Fruit fly (Drosophila melanogaster) whole organism, embryonic: ENCODE measurements around the gene arm.

Experiments used
- ATbp ChIP-seq: fragments of 200-800 bp; sonication (Bioruptor generic); optimal IDR thresholded peaks from 2 replicates; lab custom pipeline; 2017; ENCODE audit warnings: missing biosample characterization, mild to moderate bottlenecking, missing genetic modification characterization, missing genetic modification reagents
- Adf1 ChIP-seq: fragments of 200-800 bp; sonication (Bioruptor generic); IDR thresholded peaks from 2 replicates; pipeline ENCODE4 v1.3.6; 2022; ENCODE audit warnings: missing biosample characterization, missing genetic modification characterization
- BEAF-32 ChIP-seq: fragments of 200-800 bp; sonication (Bioruptor generic); optimal IDR thresholded peaks from 3 replicates; lab custom pipeline; 2017; ENCODE audit warnings: missing biosample characterization, missing genetic modification characterization, mild to moderate bottlenecking, moderate library complexity, missing genetic modification reagents
- CG12155 ChIP-seq: fragments of 200-800 bp; sonication (Bioruptor generic); optimal IDR thresholded peaks from 3 replicates; lab custom pipeline; 2016; ENCODE audit warnings: missing biosample characterization, missing genetic modification characterization
- CG12219 ChIP-seq: fragments of 200-800 bp; sonication (Bioruptor generic); optimal IDR thresholded peaks from 3 replicates; lab custom pipeline; 2018; ENCODE audit warnings: missing biosample characterization, mild to moderate bottlenecking, missing genetic modification characterization
- CG12942 ChIP-seq: fragments of 200-800 bp; sonication (Bioruptor generic); optimal IDR thresholded peaks from 3 replicates; lab custom pipeline; 2016; ENCODE audit warnings: missing biosample characterization, missing genetic modification characterization
- CG15011 ChIP-seq: fragments of 200-800 bp; sonication (Bioruptor generic); optimal IDR thresholded peaks from 3 replicates; lab custom pipeline; 2018; ENCODE audit warnings: missing biosample characterization, mild to moderate bottlenecking, missing genetic modification characterization
- CG17328 ChIP-seq: fragments of 200-800 bp; sonication (Bioruptor generic); IDR thresholded peaks from 2 replicates; pipeline ENCODE4 v1.3.6; 2022; ENCODE audit warnings: missing biosample characterization, missing genetic modification characterization
- CG2116 ChIP-seq: fragments of 200-800 bp; sonication (Bioruptor generic); optimal IDR thresholded peaks from 3 replicates; lab custom pipeline; 2018; ENCODE audit warnings: missing biosample characterization, mild to moderate bottlenecking, missing genetic modification characterization
- CG32532 ChIP-seq: fragments of 200-800 bp; sonication (Bioruptor generic); IDR thresholded peaks from 2 replicates; pipeline ENCODE4 v1.3.6; 2022; ENCODE audit warnings: missing biosample characterization, missing genetic modification characterization
- CG4730 ChIP-seq: fragments of 200-800 bp; sonication (Bioruptor generic); IDR thresholded peaks from 2 replicates; pipeline ENCODE4 v1.3.6; 2022; ENCODE audit warnings: missing biosample characterization, missing genetic modification characterization
- CG6654 ChIP-seq: fragments of 200-800 bp; sonication (Bioruptor generic); optimal IDR thresholded peaks from 2 replicates; lab custom pipeline; 2017; ENCODE audit warnings: missing biosample characterization, mild to moderate bottlenecking, missing genetic modification characterization
- CG6689 ChIP-seq: fragments of 200-800 bp; sonication (Bioruptor generic); IDR thresholded peaks from 2 replicates; pipeline ENCODE4 v1.3.6; 2022; ENCODE audit warnings: missing biosample characterization, missing genetic modification characterization
- CG6854 ChIP-seq: fragments of 200-800 bp; sonication (Bioruptor generic); optimal IDR thresholded peaks from 3 replicates; lab custom pipeline; 2017; ENCODE audit warnings: missing biosample characterization, mild to moderate bottlenecking, missing genetic modification characterization
- CG8089 ChIP-seq: fragments of 200-800 bp; sonication (Bioruptor generic); optimal IDR thresholded peaks from 3 replicates; lab custom pipeline; 2016; ENCODE audit warnings: missing biosample characterization, missing genetic modification characterization
- CTCF ChIP-seq: fragments of 200-800 bp; sonication (Bioruptor generic); optimal IDR thresholded peaks from 2 replicates; lab custom pipeline; 2017; ENCODE audit warnings: missing biosample characterization, mild to moderate bottlenecking, missing genetic modification characterization, moderate library complexity
- Dref ChIP-seq: fragments of 200-800 bp; sonication (Bioruptor generic); IDR thresholded peaks from 2 replicates; pipeline ENCODE4 v1.3.6; 2022; ENCODE audit warnings: missing biosample characterization, missing genetic modification characterization
- E2f2 ChIP-seq: fragments of 200-800 bp; sonication (Bioruptor generic); IDR thresholded peaks from 2 replicates; pipeline ENCODE4 v1.3.6; 2022; ENCODE audit warnings: missing biosample characterization, missing genetic modification characterization
- Eip74EF ChIP-seq, 2 experiments: fragments of 200-800 bp in 1 of 2; fragments of >200 bp in 1 of 2; sonication (Bioruptor generic) in 1 of 2; optimal IDR thresholded peaks; 2 replicates each; lab custom pipeline; 2017 to 2019; ENCODE audit warnings: missing biosample characterization in 2 of 2, missing genetic modification characterization in 2 of 2, mild to moderate bottlenecking in 1 of 2, moderate library complexity in 1 of 2
- Fer1 ChIP-seq: fragments of 200-800 bp; sonication (Bioruptor generic); optimal IDR thresholded peaks from 2 replicates; lab custom pipeline; 2017; ENCODE audit warnings: missing biosample characterization, mild to moderate bottlenecking, missing genetic modification characterization
- GATAe ChIP-seq: fragments of 200-800 bp; sonication (Bioruptor generic); conservative IDR thresholded peaks from 2 replicates; pipeline ENCODE4 v1.3.6; 2022; ENCODE audit warnings: missing biosample characterization, missing genetic modification characterization
- HmgD ChIP-seq: fragments of 200-800 bp; sonication (Bioruptor generic); optimal IDR thresholded peaks from 3 replicates; lab custom pipeline; 2016; ENCODE audit warnings: missing biosample characterization, missing genetic modification characterization
- Hmx ChIP-seq: fragments of 200-800 bp; sonication (Bioruptor generic); optimal IDR thresholded peaks from 2 replicates; lab custom pipeline; 2016; ENCODE audit warnings: missing biosample characterization, missing genetic modification characterization
- Kr ChIP-seq: fragments of 200-800 bp; sonication (Bioruptor generic); optimal IDR thresholded peaks from 2 replicates; lab custom pipeline; 2017; ENCODE audit warnings: missing biosample characterization, mild to moderate bottlenecking, missing genetic modification characterization
- Lpt ChIP-seq: fragments of >200 bp; optimal IDR thresholded peaks from 2 replicates; lab custom pipeline; 2018; ENCODE audit warnings: missing biosample characterization, missing genetic modification characterization
- Spps ChIP-seq: fragments of 200-800 bp; sonication (Bioruptor generic); optimal IDR thresholded peaks from 2 replicates; lab custom pipeline; 2018; ENCODE audit warnings: missing biosample characterization, mild to moderate bottlenecking, missing genetic modification characterization
- Ssrp ChIP-seq: fragments of 200-800 bp; sonication (Bioruptor generic); optimal IDR thresholded peaks from 2 replicates; lab custom pipeline; 2018; ENCODE audit warnings: missing biosample characterization, mild to moderate bottlenecking, missing genetic modification characterization, moderate library complexity
- Trl ChIP-seq, 3 experiments: fragments of >200 bp in 2 of 3; fragments of 200-800 bp in 1 of 3; sonication (Bioruptor generic) in 1 of 3; optimal IDR thresholded peaks; 2 replicates in 1 of 3; 3 replicates in 2 of 3; lab custom pipeline; 2016 to 2017; ENCODE audit warnings: missing biosample characterization in 1 of 3, missing genetic modification characterization in 1 of 3
- ab ChIP-seq: fragments of 200-800 bp; sonication (Bioruptor generic); optimal IDR thresholded peaks from 2 replicates; lab custom pipeline; 2016; ENCODE audit warnings: missing biosample characterization, missing genetic modification characterization
- ac ChIP-seq: fragments of 200-800 bp; sonication (Bioruptor generic); optimal IDR thresholded peaks from 3 replicates; lab custom pipeline; 2017; ENCODE audit warnings: missing biosample characterization, mild to moderate bottlenecking, missing genetic modification characterization
- cas ChIP-seq: fragments of 200-800 bp; sonication (Bioruptor generic); IDR thresholded peaks from 2 replicates; pipeline ENCODE4 v1.3.6; 2022; ENCODE audit warnings: missing biosample characterization, missing genetic modification characterization
- caup ChIP-seq: fragments of 200-800 bp; sonication (Bioruptor generic); optimal IDR thresholded peaks from 3 replicates; lab custom pipeline; 2017; ENCODE audit warnings: missing biosample characterization, mild to moderate bottlenecking, missing genetic modification characterization, moderate library complexity; ENCODE audit not compliant: severe bottlenecking
- crp ChIP-seq, 2 experiments: fragments of 200-800 bp; sonication (Bioruptor generic); optimal IDR thresholded peaks; 2 replicates in 1 of 2; 3 replicates in 1 of 2; lab custom pipeline; 2017; ENCODE audit warnings: missing biosample characterization in 2 of 2, missing genetic modification characterization in 2 of 2, mild to moderate bottlenecking in 1 of 2, moderate library complexity in 1 of 2
- ems ChIP-seq: fragments of 200-800 bp; sonication (Bioruptor generic); optimal IDR thresholded peaks from 3 replicates; lab custom pipeline; 2016; ENCODE audit warnings: missing biosample characterization, missing genetic modification characterization
- fd102C ChIP-seq: fragments of 200-800 bp; sonication (Bioruptor generic); optimal IDR thresholded peaks from 2 replicates; lab custom pipeline; 2018; ENCODE audit warnings: missing biosample characterization, mild to moderate bottlenecking, missing genetic modification characterization, moderate library complexity
- grau ChIP-seq: fragments of 200-800 bp; optimal IDR thresholded peaks from 3 replicates; lab custom pipeline; 2019; ENCODE audit warnings: missing biosample characterization, mild to moderate bottlenecking, missing genetic modification characterization, moderate library complexity
- gsb ChIP-seq: fragments of 200-800 bp; sonication (Bioruptor generic); IDR thresholded peaks from 2 replicates; pipeline ENCODE4 v1.3.6; 2022; ENCODE audit warnings: missing biosample characterization, missing genetic modification characterization
- ham ChIP-seq: fragments of 200-800 bp; sonication (Bioruptor generic); IDR thresholded peaks from 2 replicates; pipeline ENCODE4 v1.3.6; 2022; ENCODE audit warnings: missing biosample characterization, missing genetic modification characterization
- hbn ChIP-seq: fragments of 200-800 bp; sonication (Bioruptor generic); IDR thresholded peaks from 2 replicates; pipeline ENCODE4 v1.3.6; 2022; ENCODE audit warnings: missing biosample characterization, missing genetic modification characterization; ENCODE audit not compliant: partially characterized antibody
- hth ChIP-seq: fragments of >200 bp; optimal IDR thresholded peaks from 2 replicates; lab custom pipeline; 2017; ENCODE audit warnings: inconsistent platforms
- mirr ChIP-seq: fragments of 200-800 bp; sonication (Bioruptor generic); optimal IDR thresholded peaks from 3 replicates; lab custom pipeline; 2018; ENCODE audit warnings: missing biosample characterization, mild to moderate bottlenecking, missing genetic modification characterization
- pho ChIP-seq: fragments of 200-800 bp; sonication (Bioruptor generic); optimal IDR thresholded peaks from 2 replicates; lab custom pipeline; 2016; ENCODE audit warnings: missing biosample characterization, missing genetic modification characterization
- ro ChIP-seq: fragments of 200-800 bp; sonication (Bioruptor generic); IDR thresholded peaks from 2 replicates; pipeline ENCODE4 v1.3.6; 2022; ENCODE audit warnings: missing biosample characterization, missing genetic modification characterization
- scrt ChIP-seq: fragments of 200-800 bp; sonication (Bioruptor generic); optimal IDR thresholded peaks from 2 replicates; lab custom pipeline; 2018; ENCODE audit warnings: missing biosample characterization, mild to moderate bottlenecking, missing genetic modification characterization, moderate library complexity
- sens ChIP-seq: fragments of 200-800 bp; sonication (Bioruptor generic); peaks from one replicate; lab custom pipeline; 2016; ENCODE audit warnings: missing biosample characterization, missing genetic modification characterization
- sob ChIP-seq: fragments of 200-800 bp; sonication (Bioruptor generic); IDR thresholded peaks from 2 replicates; pipeline ENCODE4 v1.3.6; 2022; ENCODE audit warnings: missing biosample characterization, missing genetic modification characterization
- trem ChIP-seq: fragments of 200-800 bp; optimal IDR thresholded peaks from 3 replicates; lab custom pipeline; 2019; ENCODE audit warnings: missing biosample characterization, mild to moderate bottlenecking, missing genetic modification characterization, moderate library complexity
- tx ChIP-seq: fragments of 200-800 bp; sonication (Bioruptor generic); optimal IDR thresholded peaks from 2 replicates; lab custom pipeline; 2016; ENCODE audit warnings: missing biosample characterization, missing genetic modification characterization
- usp ChIP-seq: fragments of >200 bp; optimal IDR thresholded peaks from 2 replicates; lab custom pipeline; 2017; ENCODE audit warnings: missing biosample characterization, missing genetic modification characterization
- zfh1 ChIP-seq: fragments of 200-800 bp; sonication (Bioruptor generic); IDR thresholded peaks from 3 replicates; pipeline ENCODE4 v1.3.6; 2022; ENCODE audit warnings: missing biosample characterization, missing genetic modification characterization

The arm gene

dm6 chrX:1927473-1928306 lies 27.2 kb upstream of the arm start, which contains the start of gene CG11596 (continued):
- TF ChIP-seq caup, result no peak
- peak; percentile 46; the same call in 1 of the 2 replicates for TF ChIP-seq CG17328 (GFP tag; lab: Robert Waterston, UW)
- peak; percentile 19; the same call in 1 of the 2 replicates for TF ChIP-seq CG32532
- no peak for TF ChIP-seq Eip74EF (GFP tag; optimal IDR thresholded peaks at IDR 0.05; lab: Kevin White, UChicago)
- no peak for TF ChIP-seq HmgD (GFP tag; lab: Kevin White, UChicago)
- no peak for TF ChIP-seq Fer1 (GFP tag; lab: Kevin White, UChicago)
- no peak for TF ChIP-seq Spps (tag; lab: Kevin White, UChicago)
- TF ChIP-seq cas (GFP tag; lab: Robert Waterston, UW), result no peak
- no peak for TF ChIP-seq ac (GFP tag; lab: Kevin White, UChicago)
- 0 out of 3 replicates have a peak, but pooled peaks have one; percentile 23 for TF ChIP-seq zfh1 (GFP tag; lab: Robert Waterston, UW)
- peak; percentile 12 for TF ChIP-seq grau
- peak; percentile 27; the same call in 1 of the 2 replicates for TF ChIP-seq GATAe (GFP tag; lab: Robert Waterston, UW)
- no peak for TF ChIP-seq Trl (optimal IDR thresholded peaks at IDR 0.05; lab: Kevin White, UChicago)
- TF ChIP-seq Trl (GFP tag; optimal IDR thresholded peaks at IDR 0.05; lab: Kevin White, UChicago), result no peak
- TF ChIP-seq trem (tag; lab: Kevin White, UChicago), result peak; percentile 46
- TF ChIP-seq gsb, result no peak
- TF ChIP-seq CG6689, result no peak
- TF ChIP-seq ems, result no peak
- TF ChIP-seq Dref (GFP tag; lab: Robert Waterston, UW), result peak; percentile 79
- peak; percentile 28 for TF ChIP-seq mirr (GFP tag; lab: Kevin White, UChicago)
- TF ChIP-seq Adf1 (GFP tag; lab: Robert Waterston, UW), result peak; percentile 60
- no peak for TF ChIP-seq Hmx (GFP tag; lab: Kevin White, UChicago)
- no peak for TF ChIP-seq CG12219 (GFP tag; lab: Kevin White, UChicago)
- no peak for TF ChIP-seq hbn (GFP tag; lab: Robert Waterston, UW)
- no peak for TF ChIP-seq ab (GFP tag; lab: Kevin White, UChicago)
- TF ChIP-seq CG12942, result no peak
- no peak for TF ChIP-seq crp (GFP tag; optimal IDR thresholded peaks at IDR 0.05; lab: Kevin White, UChicago)
- TF ChIP-seq sens (GFP tag; lab: Kevin White, UChicago), result peak; percentile 56
- no peak for TF ChIP-seq usp (GFP tag; lab: Kevin White, UChicago)
- TF ChIP-seq sob (GFP tag; lab: Robert Waterston, UW), result no peak
- no peak for TF ChIP-seq scrt (GFP tag; lab: Kevin White, UChicago)
- peak; percentile 20 for TF ChIP-seq pho (GFP tag; lab: Kevin White, UChicago)
- peak; percentile 91 for TF ChIP-seq E2f2 (GFP tag; lab: Robert Waterston, UW)
- no peak for TF ChIP-seq fd102C (GFP tag; lab: Kevin White, UChicago)
- TF ChIP-seq CTCF (GFP tag; lab: Kevin White, UChicago), result peak; percentile 9
- TF ChIP-seq ATbp (GFP tag; lab: Kevin White, UChicago), result no peak
- no peak for TF ChIP-seq Kr (GFP tag; lab: Kevin White, UChicago)
- TF ChIP-seq BEAF-32 (GFP tag; lab: Kevin White, UChicago), result peak; percentile 51
- peak; percentile 63 for TF ChIP-seq CG2116
- no peak for TF ChIP-seq CG8089
- TF ChIP-seq CG15011 (GFP tag; lab: Kevin White, UChicago), result no peak
- TF ChIP-seq CG6654 (GFP tag; lab: Kevin White, UChicago), result no peak
- no peak for TF ChIP-seq CG12155 (GFP tag; lab: Kevin White, UChicago)
- no peak for TF ChIP-seq Lpt (GFP tag; lab: Kevin White, UChicago)
- TF ChIP-seq hth (lab: Kevin White, UChicago), result no peak
- TF ChIP-seq ro (GFP tag; lab: Robert Waterston, UW), result no peak
- no peak for TF ChIP-seq tx
- TF ChIP-seq CG6854 (GFP tag; lab: Kevin White, UChicago), result no peak
- TF ChIP-seq ham, result no peak
- TF ChIP-seq Ssrp (tag; lab: Kevin White, UChicago), result no peak
- no peak for TF ChIP-seq CG4730 (GFP tag; lab: Robert Waterston, UW)
